Worm (Caenorhabditis elegans): ENCODE results near the gene tph-1.

ce11 chrII:7574143-7574542, 25.0 kb downstream of the tph-1 start, which contains the start of gene F35D2.2:
- TF ChIP-seq him-1 (tag; optimal IDR thresholded peaks at IDR 0.05) (no peak), dao-5 (tag; optimal IDR thresholded peaks at IDR 0.05) (no peak), W03F9.2 (tag; optimal IDR thresholded peaks at IDR 0.05) (no peak)

All from whole organism, L4/young adult.